Worm (Caenorhabditis elegans): ENCODE data around the gene abts-2.

The abts-2 gene

ce11 chrX:11624621-11625020, 39.1 kb downstream of the abts-2 start:
- TF ChIP-seq cog-1 (tag; optimal IDR thresholded peaks at IDR 0.05) (no peak), med-1 (GFP tag; optimal IDR thresholded peaks at IDR 0.05; ENCODE audit: insufficient read depth) (no peak), klf-2 (GFP tag; conservative IDR thresholded peaks at IDR 0.05) (no peak), flt-1 (GFP tag; IDR thresholded peaks at IDR 0.05) (no peak), ztf-29 (GFP tag; IDR thresholded peaks at IDR 0.05) (no peak), T22C8.4 (GFP tag; IDR thresholded peaks at IDR 0.05) (no peak), tab-1 (GFP tag; IDR thresholded peaks at IDR 0.05) (no peak), ztf-23 (GFP tag; IDR thresholded peaks at IDR 0.05) (no peak), ref-1 (GFP tag; conservative IDR thresholded peaks at IDR 0.05) (no peak)

ce11 chrX:11627013-11627412, 41.5 kb downstream of the abts-2 start, which contains the start of gene twk-44:
Gene twk-44 (minus strand): TSS chrX:11627113.
- TF ChIP-seq ztf-29 (GFP tag; IDR thresholded peaks at IDR 0.05) (no peak), klf-2 (GFP tag; conservative IDR thresholded peaks at IDR 0.05) (no peak), med-1 (GFP tag; optimal IDR thresholded peaks at IDR 0.05; ENCODE audit: insufficient read depth) (no peak), tab-1 (GFP tag; IDR thresholded peaks at IDR 0.05) (no peak), ref-1 (GFP tag; conservative IDR thresholded peaks at IDR 0.05) (no peak), cog-1 (tag; optimal IDR thresholded peaks at IDR 0.05) (no peak), flt-1 (GFP tag; IDR thresholded peaks at IDR 0.05) (no peak), ztf-23 (GFP tag; IDR thresholded peaks at IDR 0.05) (no peak), T22C8.4 (GFP tag; IDR thresholded peaks at IDR 0.05) (no peak)

ce11 chrX:11628580-11628979, 43.1 kb downstream of the abts-2 start, which contains the start of gene spp-30:
Gene spp-30 (minus strand): TSS chrX:11628680.
- TF ChIP-seq med-1 (GFP tag; optimal IDR thresholded peaks at IDR 0.05; ENCODE audit: insufficient read depth) (no peak), flt-1 (GFP tag; IDR thresholded peaks at IDR 0.05) (no peak), ztf-29 (GFP tag; IDR thresholded peaks at IDR 0.05) (no peak), cog-1 (tag; optimal IDR thresholded peaks at IDR 0.05) (no peak), ztf-23 (GFP tag; IDR thresholded peaks at IDR 0.05) (no peak), klf-2 (GFP tag; conservative IDR thresholded peaks at IDR 0.05) (no peak), ref-1 (GFP tag; conservative IDR thresholded peaks at IDR 0.05) (no peak), tab-1 (GFP tag; IDR thresholded peaks at IDR 0.05) (no peak), T22C8.4 (GFP tag; IDR thresholded peaks at IDR 0.05) (no peak)

ce11 chrX:11630499-11630898, 45.0 kb downstream of the abts-2 start:
- TF ChIP-seq tab-1 (GFP tag; IDR thresholded peaks at IDR 0.05) = no peak
- TF ChIP-seq cog-1 (tag; optimal IDR thresholded peaks at IDR 0.05) = no peak
- no peak for TF ChIP-seq ztf-23 (GFP tag; IDR thresholded peaks at IDR 0.05)
- TF ChIP-seq ztf-29 (GFP tag; IDR thresholded peaks at IDR 0.05) = no peak
- TF ChIP-seq T22C8.4 (GFP tag; IDR thresholded peaks at IDR 0.05) = no peak
- TF ChIP-seq flt-1 (GFP tag; IDR thresholded peaks at IDR 0.05) = no peak
- TF ChIP-seq klf-2 (GFP tag; conservative IDR thresholded peaks at IDR 0.05) = no peak
- no peak for TF ChIP-seq med-1 (GFP tag; optimal IDR thresholded peaks at IDR 0.05; ENCODE audit: insufficient read depth)
- TF ChIP-seq ref-1 (GFP tag; conservative IDR thresholded peaks at IDR 0.05) = no peak

DNA sequence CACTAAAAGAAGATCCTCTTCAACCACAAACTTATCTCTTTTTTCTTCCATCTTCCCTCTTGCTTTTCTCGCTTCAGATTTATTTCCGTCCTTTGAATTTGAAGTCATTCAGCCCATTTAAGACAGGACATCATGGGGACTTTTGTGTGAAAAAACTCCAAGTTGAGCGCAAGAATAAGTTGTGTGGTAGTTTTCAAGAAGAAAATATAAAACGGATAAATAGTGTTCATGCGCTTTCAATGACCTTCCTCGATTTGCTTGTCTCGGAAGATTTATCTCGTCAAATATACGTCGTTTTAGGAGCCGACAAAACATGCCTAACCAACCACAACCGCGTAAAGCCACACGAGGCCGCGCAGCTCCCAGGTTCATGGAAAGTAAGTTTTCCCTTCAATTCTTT, 46.6 kb downstream of the abts-2 start, which contains the start of gene sto-6:
TSS of gene sto-6 (plus strand) at position 301 of the 400 bp plus-strand sequence.
- TF ChIP-seq cog-1 (tag; optimal IDR thresholded peaks at IDR 0.05) (no peak), flt-1 (GFP tag; IDR thresholded peaks at IDR 0.05) (no peak), ztf-29 (GFP tag; IDR thresholded peaks at IDR 0.05) (no peak), ztf-23 (GFP tag; IDR thresholded peaks at IDR 0.05) (no peak), ref-1 (GFP tag; conservative IDR thresholded peaks at IDR 0.05) (no peak), T22C8.4 (GFP tag; IDR thresholded peaks at IDR 0.05) (no peak), tab-1 (GFP tag; IDR thresholded peaks at IDR 0.05) (no peak), klf-2 (GFP tag; conservative IDR thresholded peaks at IDR 0.05) (no peak), med-1 (GFP tag; optimal IDR thresholded peaks at IDR 0.05; ENCODE audit: insufficient read depth) (no peak)

- TF ChIP-seq cog-1 (tag; optimal IDR thresholded peaks at IDR 0.05) = no peak
Observed at ce11 chrX:11633278-11633677, 47.8 kb downstream of the abts-2 start.

DNA sequence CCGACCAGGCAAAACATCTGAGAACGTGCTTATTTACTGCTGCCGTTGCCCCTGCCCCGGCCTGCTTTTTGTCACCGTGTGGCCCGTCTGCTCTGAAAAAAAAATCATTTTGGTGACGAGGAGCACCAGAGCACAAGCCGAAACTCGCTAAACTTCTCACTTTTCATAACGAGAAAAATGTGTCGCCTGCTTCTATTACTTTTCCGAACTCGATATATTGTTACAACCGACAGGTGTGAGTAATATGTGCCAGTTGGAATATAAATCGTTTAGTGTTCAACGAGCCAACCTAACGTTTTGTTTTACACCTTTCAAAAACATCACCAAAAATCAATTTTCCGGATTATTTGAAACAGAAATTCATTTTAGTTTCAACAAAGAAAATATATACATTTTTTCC, 52.2 kb downstream of the abts-2 start:
- TF ChIP-seq ref-1 (GFP tag; conservative IDR thresholded peaks at IDR 0.05) = no peak
- no peak for TF ChIP-seq tab-1 (GFP tag; IDR thresholded peaks at IDR 0.05)
- no peak for TF ChIP-seq ztf-23 (GFP tag; IDR thresholded peaks at IDR 0.05)
- TF ChIP-seq med-1 (GFP tag; optimal IDR thresholded peaks at IDR 0.05; ENCODE audit: insufficient read depth) = no peak
- no peak for TF ChIP-seq T22C8.4 (GFP tag; IDR thresholded peaks at IDR 0.05)
- TF ChIP-seq flt-1 (GFP tag; IDR thresholded peaks at IDR 0.05) = no peak
- no peak for TF ChIP-seq klf-2 (GFP tag; conservative IDR thresholded peaks at IDR 0.05)
- no peak for TF ChIP-seq ztf-29 (GFP tag; IDR thresholded peaks at IDR 0.05)
- no peak for TF ChIP-seq cog-1 (tag; optimal IDR thresholded peaks at IDR 0.05)

ce11 chrX:11638987-11639386, 53.5 kb downstream of the abts-2 start:
- TF ChIP-seq cog-1 (tag; optimal IDR thresholded peaks at IDR 0.05) = no peak
- no peak for TF ChIP-seq klf-2 (GFP tag; conservative IDR thresholded peaks at IDR 0.05)
- TF ChIP-seq flt-1 (GFP tag; IDR thresholded peaks at IDR 0.05) = no peak
- no peak for TF ChIP-seq T22C8.4 (GFP tag; IDR thresholded peaks at IDR 0.05)
- no peak for TF ChIP-seq med-1 (GFP tag; optimal IDR thresholded peaks at IDR 0.05; ENCODE audit: insufficient read depth)
- no peak for TF ChIP-seq ref-1 (GFP tag; conservative IDR thresholded peaks at IDR 0.05)
- TF ChIP-seq ztf-23 (GFP tag; IDR thresholded peaks at IDR 0.05) = no peak
- TF ChIP-seq tab-1 (GFP tag; IDR thresholded peaks at IDR 0.05) = no peak
